Worm (Caenorhabditis elegans) whole organism, mixed stage, embryonic: Measurements from ENCODE around the gene H23L24.4.

Experiments
- M03D4.4 ChIP-seq: sonication (generic microtip); optimal IDR thresholded peaks from 2 replicates; lab custom pipeline; 2017; ENCODE audit warnings: mild to moderate bottlenecking, missing genetic modification characterization, missing compliant biosample characterization
- bed-3 ChIP-seq: fragments of 200-800 bp; sonication (Bioruptor generic); optimal IDR thresholded peaks from 3 replicates; lab custom pipeline; 2018; ENCODE audit warnings: mild to moderate bottlenecking, missing genetic modification characterization, moderate library complexity, missing compliant biosample characterization
- blmp-1 ChIP-seq: fragments of 150-350 bp; optimal IDR thresholded peaks from 2 replicates; lab custom pipeline; 2014; ENCODE audit warnings: missing biosample characterization, missing genetic modification characterization
- ceh-43 ChIP-seq: fragments of 200-800 bp; sonication (Bioruptor generic); optimal IDR thresholded peaks from 2 replicates; lab custom pipeline; 2018; ENCODE audit warnings: mild to moderate bottlenecking, missing genetic modification characterization, moderate library complexity, missing compliant biosample characterization
- ceh-83 ChIP-seq: fragments of 200-800 bp; sonication (Bioruptor generic); optimal IDR thresholded peaks from 2 replicates; lab custom pipeline; 2018; ENCODE audit warnings: mild to moderate bottlenecking, missing genetic modification characterization, missing compliant biosample characterization
- ces-1 ChIP-seq: fragments of 150-350 bp; optimal IDR thresholded peaks from 2 replicates; lab custom pipeline; 2014; ENCODE audit warnings: missing biosample characterization, missing genetic modification reagents, missing genetic modification characterization
- drap-1 ChIP-seq: fragments of 200-800 bp; sonication (Bioruptor generic); optimal IDR thresholded peaks from 3 replicates; lab custom pipeline; 2018; ENCODE audit warnings: mild to moderate bottlenecking, missing genetic modification characterization, missing compliant biosample characterization
- elt-1 ChIP-seq: sonication (generic microtip); optimal IDR thresholded peaks from 2 replicates; lab custom pipeline; 2017; ENCODE audit warnings: missing genetic modification characterization, mild to moderate bottlenecking, missing compliant biosample characterization, antibody characterized with exemption, moderate library complexity, borderline replicate concordance; ENCODE audit not compliant: insufficient read depth
- elt-3 ChIP-seq: fragments of 150-350 bp; optimal IDR thresholded peaks from 2 replicates; lab custom pipeline; 2014; ENCODE audit warnings: missing biosample characterization, missing genetic modification characterization
- flh-1 ChIP-seq: fragments of 200-800 bp; sonication (Bioruptor generic); optimal IDR thresholded peaks from 2 replicates; lab custom pipeline; 2018; ENCODE audit warnings: mild to moderate bottlenecking, missing genetic modification characterization, moderate library complexity, missing compliant biosample characterization
- ham-2 ChIP-seq: fragments of 200-800 bp; sonication (Bioruptor generic); optimal IDR thresholded peaks from 2 replicates; lab custom pipeline; 2018; ENCODE audit warnings: mild to moderate bottlenecking, missing genetic modification characterization, missing compliant biosample characterization
- hlh-1 ChIP-seq: fragments of 150-350 bp; optimal IDR thresholded peaks from 2 replicates; lab custom pipeline; 2014; ENCODE audit warnings: missing biosample characterization, missing genetic modification reagents, missing genetic modification characterization
- lin-13 ChIP-seq: fragments of 150-350 bp; optimal IDR thresholded peaks from 2 replicates; lab custom pipeline; 2014; ENCODE audit warnings: missing biosample characterization, missing genetic modification characterization
- lin-32 ChIP-seq: fragments of 200-800 bp; sonication (Bioruptor generic); optimal IDR thresholded peaks from 2 replicates; lab custom pipeline; 2018; ENCODE audit warnings: mild to moderate bottlenecking, missing genetic modification characterization, missing compliant biosample characterization
- lsy-2 ChIP-seq: fragments of 150-350 bp; optimal IDR thresholded peaks from 2 replicates; lab custom pipeline; 2014; ENCODE audit warnings: missing biosample characterization, missing genetic modification characterization
- mab-5 ChIP-seq: fragments of 150-350 bp; optimal IDR thresholded peaks from 2 replicates; lab custom pipeline; 2014; ENCODE audit warnings: missing biosample characterization, missing genetic modification characterization
- mep-1 ChIP-seq: fragments of 150-350 bp; optimal IDR thresholded peaks from 2 replicates; lab custom pipeline; 2017; ENCODE audit warnings: missing biosample characterization, missing genetic modification reagents, missing genetic modification characterization, inconsistent platforms
- mls-2 ChIP-seq: sonication (generic microtip); optimal IDR thresholded peaks from 2 replicates; lab custom pipeline; 2016; ENCODE audit warnings: mild to moderate bottlenecking, missing genetic modification characterization, moderate library complexity, missing compliant biosample characterization
- nhr-12 ChIP-seq: fragments of 150-350 bp; optimal IDR thresholded peaks from 2 replicates; lab custom pipeline; 2014; ENCODE audit warnings: missing biosample characterization, missing genetic modification characterization
- nhr-2 ChIP-seq: fragments of 150-350 bp; optimal IDR thresholded peaks from 2 replicates; lab custom pipeline; 2014; ENCODE audit warnings: missing biosample characterization, missing genetic modification characterization
- nhr-237 ChIP-seq: fragments of 150-350 bp; optimal IDR thresholded peaks from 2 replicates; lab custom pipeline; 2014; ENCODE audit warnings: missing biosample characterization, missing genetic modification characterization
- nhr-28 ChIP-seq: fragments of 150-350 bp; optimal IDR thresholded peaks from 2 replicates; lab custom pipeline; 2014; ENCODE audit warnings: missing biosample characterization, missing genetic modification characterization
- nhr-76 ChIP-seq: sonication (generic microtip); optimal IDR thresholded peaks from 2 replicates; lab custom pipeline; 2017; ENCODE audit warnings: missing biosample characterization, missing genetic modification characterization
- pha-4 ChIP-seq: fragments of 150-350 bp; optimal IDR thresholded peaks from 2 replicates; lab custom pipeline; 2018; ENCODE audit warnings: missing biosample characterization, missing genetic modification reagents, missing genetic modification characterization
- sem-2 ChIP-seq: fragments of 200-800 bp; sonication (Bioruptor generic); optimal IDR thresholded peaks from 2 replicates; lab custom pipeline; 2018; ENCODE audit warnings: mild to moderate bottlenecking, missing genetic modification characterization, missing compliant biosample characterization
- snpc-4 ChIP-seq: fragments of 150-350 bp; optimal IDR thresholded peaks from 2 replicates; lab custom pipeline; 2014; ENCODE audit warnings: missing biosample characterization, missing genetic modification characterization
- sptf-1 ChIP-seq: sonication (generic microtip); optimal IDR thresholded peaks from 2 replicates; lab custom pipeline; 2017; ENCODE audit warnings: mild to moderate bottlenecking, missing genetic modification characterization, moderate library complexity, missing compliant biosample characterization
- tbx-8 ChIP-seq: fragments of 200-800 bp; sonication (Bioruptor generic); optimal IDR thresholded peaks from 2 replicates; lab custom pipeline; 2018; ENCODE audit warnings: mild to moderate bottlenecking, missing genetic modification characterization, moderate library complexity, missing compliant biosample characterization
- unc-120 ChIP-seq: sonication (generic microtip); optimal IDR thresholded peaks from 2 replicates; lab custom pipeline; 2017; ENCODE audit warnings: missing genetic modification characterization, missing compliant biosample characterization; ENCODE audit not compliant: poor library complexity, severe bottlenecking
- unc-62 ChIP-seq: fragments of 150-350 bp; optimal IDR thresholded peaks from 2 replicates; lab custom pipeline; 2014; ENCODE audit warnings: missing biosample characterization, missing genetic modification reagents, missing genetic modification characterization
- zip-8 ChIP-seq: fragments of 150-350 bp; optimal IDR thresholded peaks from 2 replicates; lab custom pipeline; 2014; ENCODE audit warnings: missing biosample characterization, missing genetic modification characterization

Gene H23L24.4

DNA sequence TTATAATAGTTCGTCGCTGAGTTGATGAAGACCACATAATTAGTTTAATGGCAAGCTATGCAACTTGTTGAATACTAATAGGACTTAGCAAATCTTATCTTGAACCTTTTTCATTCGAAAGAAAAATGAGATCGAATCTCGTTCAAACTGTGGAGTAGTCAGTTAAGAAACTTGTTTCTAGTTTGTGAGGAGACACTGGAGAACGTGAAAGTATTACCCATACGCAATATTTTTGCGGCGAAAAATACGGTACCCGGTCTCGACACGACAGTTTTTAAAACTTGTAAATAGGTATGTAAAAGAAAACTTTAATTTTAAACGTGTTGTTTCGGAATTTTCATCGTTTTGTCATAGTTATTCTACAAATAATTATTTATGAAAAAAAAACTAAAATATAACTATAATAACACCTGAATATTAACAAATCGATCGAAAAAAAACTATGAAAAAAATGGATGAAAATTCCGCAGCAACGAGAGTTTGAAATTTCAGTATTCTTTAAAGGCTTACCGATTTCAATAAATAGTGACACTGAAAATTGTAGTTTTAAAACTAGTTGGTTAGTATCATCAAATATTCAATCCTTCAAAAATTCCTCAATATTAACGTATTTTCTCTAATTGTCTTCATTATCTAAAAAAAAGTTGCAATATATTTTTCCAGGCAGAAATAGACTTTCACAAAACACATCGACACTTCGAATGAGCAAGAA is 40.3 kb upstream of the H23L24.4 start, which contains the start of the genes F20C5.7 and parg-1:
TSS of gene F20C5.7 (minus strand) at position 101 of the 712 bp plus-strand sequence.
TSS of gene parg-1 (plus strand) at position 662 of the 712 bp plus-strand sequence.
- TF ChIP-seq tbx-8 (GFP tag; lab: Kevin White, UChicago), result no peak
- TF ChIP-seq drap-1 (GFP tag; lab: Kevin White, UChicago), result no peak
- TF ChIP-seq nhr-76 (tag; lab: Kevin White, UChicago), result no peak
- no peak for TF ChIP-seq zip-8 (tag; lab: Kevin White, UChicago)
- no peak for TF ChIP-seq bed-3 (GFP tag; lab: Kevin White, UChicago)
- TF ChIP-seq ces-1, result no peak
- no peak for TF ChIP-seq nhr-28 (tag; lab: Kevin White, UChicago)
- no peak for TF ChIP-seq sptf-1
- TF ChIP-seq sem-2 (GFP tag; lab: Kevin White, UChicago), result no peak
- TF ChIP-seq elt-1, result no peak
- TF ChIP-seq ceh-43 (GFP tag; lab: Kevin White, UChicago), result no peak
- no peak for TF ChIP-seq ceh-83 (GFP tag; lab: Kevin White, UChicago)
- TF ChIP-seq lsy-2, result no peak
- TF ChIP-seq, all 35 proteins: peak for 0

- TF ChIP-seq nhr-237 (tag; lab: Kevin White, UChicago), result peak; percentile 33
- TF ChIP-seq ces-1, result peak; percentile 28
- TF ChIP-seq mep-1 (tag; lab: Kevin White, UChicago), result peak; percentile 49
- TF ChIP-seq unc-120, result no peak
- no peak for TF ChIP-seq nhr-28 (tag; lab: Kevin White, UChicago)
- TF ChIP-seq pha-4, result peak; percentile 36
- peak; percentile 31 for TF ChIP-seq sptf-1
- TF ChIP-seq M03D4.4 (tag; lab: Kevin White, UChicago), result no peak
- TF ChIP-seq lsy-2, result peak; percentile 65
- TF ChIP-seq lin-13 (tag; lab: Kevin White, UChicago), result peak; percentile 1
- TF ChIP-seq ceh-43 (GFP tag; lab: Kevin White, UChicago), result no peak
- no peak for TF ChIP-seq flh-1 (GFP tag; lab: Kevin White, UChicago)
Observed at ce11 chrIV:8743654-8744332, 38.4 kb upstream of the H23L24.4 start, which contains the start of gene F21D5.7. Gene F21D5.7, minus strand, starts transcription at chrIV:8743704.

DNA sequence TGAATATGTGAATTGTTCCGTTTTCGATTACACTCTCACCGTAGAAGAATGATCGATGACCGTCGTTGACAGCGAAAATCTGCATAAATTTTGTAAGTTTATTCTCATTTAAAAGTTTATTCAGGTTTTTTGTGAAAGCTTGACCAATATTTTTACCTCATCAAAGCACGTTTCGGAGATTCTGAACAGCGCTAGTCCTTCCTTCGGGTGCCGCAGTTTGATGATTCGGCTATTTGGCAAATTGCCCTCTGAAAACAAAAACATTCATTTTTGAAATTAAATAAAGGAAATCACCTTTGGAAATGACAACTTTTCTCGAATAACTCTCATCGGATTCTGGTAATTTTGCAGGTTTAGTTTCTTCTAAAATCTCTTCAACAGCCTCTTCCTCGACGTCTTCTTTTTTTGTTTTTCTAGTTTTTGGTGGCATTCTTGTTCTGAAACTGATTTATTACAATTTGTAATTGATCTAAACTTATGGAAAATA is 35.6 kb upstream of the H23L24.4 start, which contains the start of gene F21D5.6:
TSS of gene F21D5.6 (minus strand) at position 437 of the 487 bp plus-strand sequence.
- TF ChIP-seq nhr-28 (tag; lab: Kevin White, UChicago), result no peak
- no peak for TF ChIP-seq nhr-237 (tag; lab: Kevin White, UChicago)
- no peak for TF ChIP-seq zip-8 (tag; lab: Kevin White, UChicago)
- no peak for TF ChIP-seq snpc-4 (tag; lab: Kevin White, UChicago)
- no peak for TF ChIP-seq ham-2 (GFP tag; lab: Kevin White, UChicago)
- TF ChIP-seq M03D4.4 (tag; lab: Kevin White, UChicago), result no peak
- TF ChIP-seq nhr-76 (tag; lab: Kevin White, UChicago), result no peak
- TF ChIP-seq unc-120, result no peak
- no peak for TF ChIP-seq mab-5 (tag; lab: Kevin White, UChicago)
- TF ChIP-seq sem-2 (GFP tag; lab: Kevin White, UChicago), result no peak
- no peak for TF ChIP-seq nhr-2
- TF ChIP-seq hlh-1 (tag; lab: Kevin White, UChicago), result no peak
- TF ChIP-seq ceh-83 (GFP tag; lab: Kevin White, UChicago), result no peak
- no peak for TF ChIP-seq tbx-8 (GFP tag; lab: Kevin White, UChicago)
- no peak for TF ChIP-seq drap-1 (GFP tag; lab: Kevin White, UChicago)

ce11 chrIV:8739926-8740325 is 34.5 kb upstream of the H23L24.4 start, which contains the start of gene mrps-33:
Gene mrps-33, minus strand, starts transcription at chrIV:8740026.
- no peak for TF ChIP-seq nhr-28 (tag; lab: Kevin White, UChicago)
- no peak for TF ChIP-seq pha-4
- no peak for TF ChIP-seq elt-3 (tag; lab: Kevin White, UChicago)
- no peak for TF ChIP-seq drap-1 (GFP tag; lab: Kevin White, UChicago)
- no peak for TF ChIP-seq lin-13 (tag; lab: Kevin White, UChicago)
- no peak for TF ChIP-seq ceh-43 (GFP tag; lab: Kevin White, UChicago)
- no peak for TF ChIP-seq mab-5 (tag; lab: Kevin White, UChicago)
- no peak for TF ChIP-seq blmp-1
- TF ChIP-seq, all 35 proteins: peak for 0

DNA sequence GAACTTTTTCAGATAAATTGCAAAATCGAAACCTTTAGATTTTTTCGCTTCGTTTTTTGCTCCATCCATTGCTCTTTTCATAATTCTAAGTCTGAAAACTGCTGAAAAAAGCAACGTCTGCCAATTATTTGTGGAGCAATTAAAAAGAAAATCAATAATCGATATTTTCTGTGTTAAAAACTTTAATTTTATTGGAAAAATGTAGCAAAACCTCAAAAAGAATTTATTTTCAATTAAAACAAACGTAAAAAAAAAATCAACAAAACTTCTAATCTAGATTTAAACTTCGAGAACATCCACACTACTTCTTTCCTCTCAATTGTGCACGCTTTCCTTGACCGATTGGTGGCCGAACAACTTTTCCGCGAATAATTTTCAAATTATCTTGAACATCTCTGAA is 33.9 kb upstream of the H23L24.4 start, which contains the start of gene F21D5.5:
TSS of gene F21D5.5 (minus strand) at position 101 of the 400 bp plus-strand sequence.
- TF ChIP-seq sem-2 (GFP tag; lab: Kevin White, UChicago) (no peak), lin-13 (tag; lab: Kevin White, UChicago) (no peak), nhr-28 (tag; lab: Kevin White, UChicago) (no peak), pha-4 (no peak), unc-62 (GFP tag; lab: Kevin White, UChicago) (no peak), drap-1 (GFP tag; lab: Kevin White, UChicago) (no peak), ceh-83 (GFP tag; lab: Kevin White, UChicago) (no peak), nhr-12 (no peak), blmp-1 (no peak), bed-3 (GFP tag; lab: Kevin White, UChicago) (no peak), mls-2 (tag; lab: Kevin White, UChicago) (no peak), ces-1 (no peak), lin-32 (GFP tag; lab: Kevin White, UChicago) (no peak), nhr-2 (no peak), nhr-237 (tag; lab: Kevin White, UChicago) (no peak), ham-2 (GFP tag; lab: Kevin White, UChicago) (no peak), ceh-43 (GFP tag; lab: Kevin White, UChicago) (no peak)
